Worm (Caenorhabditis elegans) whole organism, L1 larva: ENCODE data around the gene clec-124.
"Not testable (repeated sequence)": the region's sequence is repeated elsewhere in the genome, so short reads cannot be mapped to it uniquely, and the experiment has no call there.

ENCODE experiments used
- C34B4.2 ChIP-seq: sonication (generic microtip); optimal IDR thresholded peaks from 2 replicates; lab custom pipeline; 2017; ENCODE audit warnings: mild to moderate bottlenecking, missing genetic modification characterization, missing compliant biosample characterization
- aha-1 ChIP-seq: fragments of 150-350 bp; optimal IDR thresholded peaks from 2 replicates; lab custom pipeline; 2014; ENCODE audit warnings: missing biosample characterization, missing genetic modification characterization
- aly-2 ChIP-seq: fragments of 150-350 bp; optimal IDR thresholded peaks from 2 replicates; lab custom pipeline; 2014; ENCODE audit warnings: missing biosample characterization, missing genetic modification characterization
- ceh-63 ChIP-seq: fragments of 200-800 bp; sonication (Bioruptor generic); optimal IDR thresholded peaks from 2 replicates; lab custom pipeline; 2018; ENCODE audit warnings: mild to moderate bottlenecking, missing genetic modification characterization, missing compliant biosample characterization
- ceh-8 ChIP-seq: fragments of 200-800 bp; sonication (Bioruptor generic); optimal IDR thresholded peaks from 2 replicates; lab custom pipeline; 2018; ENCODE audit warnings: mild to moderate bottlenecking, missing genetic modification characterization, moderate library complexity, missing compliant biosample characterization
- dsc-1 ChIP-seq: sonication (generic microtip); optimal IDR thresholded peaks from 2 replicates; lab custom pipeline; 2016; ENCODE audit warnings: mild to moderate bottlenecking, missing genetic modification characterization, missing compliant biosample characterization
- efl-3 ChIP-seq: fragments of 200-800 bp; sonication (Bioruptor generic); optimal IDR thresholded peaks from 2 replicates; lab custom pipeline; 2018; ENCODE audit warnings: mild to moderate bottlenecking, missing genetic modification characterization, missing compliant biosample characterization
- egl-13 ChIP-seq: sonication (generic microtip); optimal IDR thresholded peaks from 2 replicates; lab custom pipeline; 2016; ENCODE audit warnings: missing genotype, missing genetic modification reagents, missing genetic modification characterization, missing compliant biosample characterization
- elt-2 ChIP-seq: sonication (generic microtip); optimal IDR thresholded peaks from 2 replicates; lab custom pipeline; 2016; ENCODE audit warnings: missing genetic modification characterization, mild to moderate bottlenecking, inconsistent platforms, missing compliant biosample characterization, missing genetic modification reagents
- ets-5 ChIP-seq: fragments of 200-800 bp; sonication (Bioruptor generic); IDR thresholded peaks from 2 replicates; pipeline ENCODE4 v1.3.6; 2022; ENCODE audit warnings: missing genetic modification characterization, missing compliant biosample characterization
- fkh-10 ChIP-seq: sonication (generic microtip); optimal IDR thresholded peaks from 2 replicates; lab custom pipeline; 2017; ENCODE audit warnings: missing biosample characterization, missing genetic modification reagents, missing genetic modification characterization
- fos-1 ChIP-seq: fragments of 150-350 bp; optimal IDR thresholded peaks from 2 replicates; lab custom pipeline; 2014; ENCODE audit warnings: missing biosample characterization, missing genetic modification characterization
- hlh-17 ChIP-seq: fragments of 200-800 bp; sonication (Bioruptor generic); optimal IDR thresholded peaks from 2 replicates; lab custom pipeline; 2018; ENCODE audit warnings: missing genetic modification characterization, mild to moderate bottlenecking, missing compliant biosample characterization, moderate library complexity, borderline replicate concordance
- hlh-4 ChIP-seq: sonication (generic microtip); optimal IDR thresholded peaks from 2 replicates; lab custom pipeline; 2016; ENCODE audit warnings: mild to moderate bottlenecking, missing genetic modification characterization, missing compliant biosample characterization
- hpl-2 ChIP-seq: fragments of 150-350 bp; optimal IDR thresholded peaks from 2 replicates; lab custom pipeline; 2014; ENCODE audit warnings: missing biosample characterization, missing genetic modification reagents, missing genetic modification characterization
- jun-1 ChIP-seq: fragments of 150-350 bp; optimal IDR thresholded peaks from 2 replicates; lab custom pipeline; 2014; ENCODE audit warnings: missing biosample characterization, missing genetic modification reagents, missing genetic modification characterization
- lin-13 ChIP-seq: fragments of 150-350 bp; optimal IDR thresholded peaks from 2 replicates; lab custom pipeline; 2014; ENCODE audit warnings: missing biosample characterization, missing genetic modification reagents, missing genetic modification characterization
- mef-2 ChIP-seq: fragments of 150-350 bp; optimal IDR thresholded peaks from 2 replicates; lab custom pipeline; 2014; ENCODE audit warnings: missing biosample characterization, missing genetic modification characterization
- nhr-12 ChIP-seq: sonication (generic microtip); optimal IDR thresholded peaks from 2 replicates; lab custom pipeline; 2017; ENCODE audit warnings: missing biosample characterization, missing genetic modification characterization
- nhr-47 ChIP-seq: sonication (generic microtip); optimal IDR thresholded peaks from 2 replicates; lab custom pipeline; 2016; ENCODE audit warnings: mild to moderate bottlenecking, missing genetic modification characterization, moderate library complexity, missing compliant biosample characterization
- nhr-76 ChIP-seq: sonication (generic microtip); optimal IDR thresholded peaks from 2 replicates; lab custom pipeline; 2017; ENCODE audit warnings: missing biosample characterization, missing genetic modification characterization
- nhr-77 ChIP-seq: fragments of 150-350 bp; optimal IDR thresholded peaks from 2 replicates; lab custom pipeline; 2014; ENCODE audit warnings: missing biosample characterization, missing genetic modification characterization
- nhr-85 ChIP-seq: sonication (generic microtip); peaks from one replicate; lab custom pipeline; 2016; ENCODE audit warnings: missing genetic modification characterization, inconsistent platforms, missing compliant biosample characterization
- pax-3 ChIP-seq: fragments of 200-800 bp; sonication (Bioruptor generic); optimal IDR thresholded peaks from 2 replicates; lab custom pipeline; 2018; ENCODE audit warnings: mild to moderate bottlenecking, missing genetic modification characterization, moderate library complexity, missing compliant biosample characterization
- pqm-1 ChIP-seq: sonication (generic microtip); optimal IDR thresholded peaks from 3 replicates; lab custom pipeline; 2017; ENCODE audit warnings: missing biosample characterization, missing genetic modification characterization
- sptf-1 ChIP-seq: fragments of 150-350 bp; optimal IDR thresholded peaks from 2 replicates; lab custom pipeline; 2014; ENCODE audit warnings: missing biosample characterization, missing genetic modification characterization
- tbx-2 ChIP-seq: sonication (generic microtip); optimal IDR thresholded peaks from 2 replicates; lab custom pipeline; 2016; ENCODE audit warnings: missing genetic modification characterization, missing compliant biosample characterization
- unc-98 ChIP-seq: fragments of 200-800 bp; sonication (Bioruptor generic); IDR thresholded peaks from 2 replicates; pipeline ENCODE4 v1.3.6; 2022; ENCODE audit warnings: missing genetic modification characterization, missing compliant biosample characterization
- vab-15 ChIP-seq: sonication (generic microtip); optimal IDR thresholded peaks from 2 replicates; lab custom pipeline; 2017; ENCODE audit warnings: missing genotype, mild to moderate bottlenecking, missing genetic modification characterization, missing compliant biosample characterization
- xbp-1 ChIP-seq: sonication (generic microtip); optimal IDR thresholded peaks from 2 replicates; lab custom pipeline; 2016; ENCODE audit warnings: missing genetic modification characterization, missing compliant biosample characterization

The clec-124 gene

DNA sequence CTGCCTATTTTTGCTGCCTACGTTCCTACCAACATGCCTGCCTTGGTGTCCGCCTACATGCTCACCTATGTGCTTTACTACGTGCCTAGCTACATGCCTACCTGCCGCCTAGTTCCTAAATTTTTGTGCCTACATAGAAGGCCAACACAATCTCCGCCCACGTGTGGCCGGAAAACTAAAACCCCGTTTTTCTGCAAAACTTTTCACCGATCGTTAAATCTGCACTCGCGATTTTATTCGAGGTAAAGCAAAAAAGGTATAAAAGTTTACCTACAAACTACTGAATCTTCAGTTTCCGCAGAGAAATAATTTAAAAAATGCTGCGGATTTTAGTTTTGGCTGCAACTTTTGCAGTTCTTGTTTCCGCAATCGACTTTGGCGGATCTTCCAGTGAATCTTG is at the start of gene clec-124:
Gene clec-124 (plus strand): TSS at position 301 of the 400 bp plus-strand sequence.
- TF ChIP-seq hlh-17 (GFP tag; lab: Kevin White, UChicago) = no peak

DNA sequence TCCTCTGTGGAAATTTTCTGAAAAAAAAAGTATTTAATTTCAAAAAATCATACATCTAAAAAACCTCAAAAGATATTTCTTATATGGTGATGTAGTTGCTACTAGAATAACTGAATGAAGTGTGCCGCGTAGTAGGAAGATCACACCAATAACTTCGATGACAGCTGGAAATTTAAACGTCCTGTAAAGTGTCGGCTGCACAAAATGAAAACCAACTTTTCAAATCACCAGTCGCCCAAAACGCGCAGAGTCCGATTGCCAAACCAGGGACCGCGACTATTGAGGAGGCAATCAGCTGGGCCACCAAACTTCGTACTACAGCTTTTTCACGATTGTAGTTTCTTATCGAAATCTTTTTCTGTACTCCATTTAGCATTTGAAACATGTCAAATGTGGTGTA is 48.3 kb upstream of the clec-124 start, which contains the start of gene sri-48:
Gene sri-48 (minus strand): TSS at position 101 of the 400 bp plus-strand sequence.
- TF ChIP-seq lin-13 (GFP tag; lab: Kevin White, UChicago); xbp-1 (tag; lab: Kevin White, UChicago); aly-2: not testable (repeated sequence)
- TF ChIP-seq, all 84 proteins: peak for 0; not testable (repeated sequence) for 84

ce11 chrII:3202519-3202918 is 47.0 kb upstream of the clec-124 start, which contains the start of gene sri-53:
Gene sri-53 (minus strand): TSS chrII:3202619.
- TF ChIP-seq mef-2 (tag; lab: Kevin White, UChicago) (no peak), ets-5 (no peak), hpl-2 (GFP tag; lab: Kevin White, UChicago) (no peak), nhr-12 (tag; lab: Kevin White, UChicago) (no peak), tbx-2 (tag; lab: Kevin White, UChicago) (no peak), nhr-85 (tag; lab: Kevin White, UChicago) (no peak), ceh-8 (GFP tag; lab: Kevin White, UChicago) (no peak), pax-3 (tag; lab: Kevin White, UChicago) (no peak), jun-1 (tag; lab: Kevin White, UChicago) (no peak), fos-1 (no peak)

DNA sequence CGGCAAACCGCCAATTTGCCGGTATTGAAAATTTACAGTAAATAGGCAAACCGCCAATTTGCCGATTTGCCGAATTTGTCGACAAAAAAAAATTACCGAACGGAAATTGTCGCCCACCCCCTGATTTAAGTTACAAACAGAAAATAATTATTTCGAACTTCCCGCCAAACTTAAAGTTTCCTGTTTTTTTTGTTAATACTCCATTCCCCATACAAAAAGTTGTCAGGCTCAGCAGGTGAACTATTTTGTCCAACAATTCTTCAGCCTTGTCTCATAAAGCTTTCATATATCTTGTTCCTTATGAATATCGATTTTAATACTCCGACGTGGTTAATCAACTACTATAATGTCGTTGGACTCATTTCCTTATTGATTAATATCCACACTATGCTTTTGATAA is 46.1 kb upstream of the clec-124 start, which contains the start of gene sri-50:
Gene sri-50 (plus strand): TSS at position 301 of the 400 bp plus-strand sequence.
- TF ChIP-seq nhr-47 (tag; lab: Kevin White, UChicago) (no peak), egl-13 (tag; lab: Kevin White, UChicago) (no peak), fkh-10 (GFP tag; lab: Kevin White, UChicago) (no peak), sptf-1 (tag; lab: Kevin White, UChicago) (no peak), ceh-63 (GFP tag; lab: Kevin White, UChicago) (no peak), efl-3 (no peak), hlh-4 (tag; lab: Kevin White, UChicago) (no peak), elt-2 (tag; lab: Kevin White, UChicago) (no peak), aly-2 (no peak)

DNA sequence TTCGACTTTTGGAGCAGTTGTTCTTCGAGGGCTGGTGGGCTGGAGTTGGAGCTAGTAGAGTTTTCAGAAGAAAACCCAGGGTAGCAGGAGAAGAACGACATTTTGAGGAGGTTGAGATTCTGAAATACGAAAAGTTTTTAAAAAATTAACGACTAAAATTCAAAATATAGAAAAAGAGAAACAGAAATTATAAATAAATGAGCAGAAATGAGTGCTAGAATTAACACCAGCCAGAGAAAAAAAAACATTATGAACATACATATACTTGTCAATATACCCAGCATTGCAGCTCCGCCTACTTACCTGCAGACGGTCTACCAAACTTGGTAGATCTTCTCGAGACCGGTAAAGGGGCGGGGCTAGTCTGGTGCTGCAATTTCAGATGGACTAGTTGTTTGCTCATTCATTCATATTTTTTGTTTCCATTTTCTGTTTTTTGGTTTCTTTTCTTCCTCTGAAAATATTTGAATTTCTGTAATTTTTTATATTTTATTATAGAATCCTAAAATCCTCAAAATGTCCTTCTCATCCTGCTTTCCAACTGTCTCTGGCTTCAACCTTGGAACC is 43.0 kb upstream of the clec-124 start, which contains the start of the genes ZC239.20 and ZC239.21:
Gene ZC239.20 (minus strand): TSS at position 101 of the 567 bp plus-strand sequence.
Gene ZC239.21 (plus strand): TSS at position 517 of the 567 bp plus-strand sequence.
- TF ChIP-seq unc-98 (GFP tag; lab: Robert Waterston, UW) (no peak), pqm-1 (tag; lab: Kevin White, UChicago) (no peak), fos-1 (no peak), nhr-76 (no peak), aha-1 (tag; lab: Kevin White, UChicago) (no peak), dsc-1 (tag; lab: Kevin White, UChicago) (no peak), hlh-17 (GFP tag; lab: Kevin White, UChicago) (no peak)

DNA sequence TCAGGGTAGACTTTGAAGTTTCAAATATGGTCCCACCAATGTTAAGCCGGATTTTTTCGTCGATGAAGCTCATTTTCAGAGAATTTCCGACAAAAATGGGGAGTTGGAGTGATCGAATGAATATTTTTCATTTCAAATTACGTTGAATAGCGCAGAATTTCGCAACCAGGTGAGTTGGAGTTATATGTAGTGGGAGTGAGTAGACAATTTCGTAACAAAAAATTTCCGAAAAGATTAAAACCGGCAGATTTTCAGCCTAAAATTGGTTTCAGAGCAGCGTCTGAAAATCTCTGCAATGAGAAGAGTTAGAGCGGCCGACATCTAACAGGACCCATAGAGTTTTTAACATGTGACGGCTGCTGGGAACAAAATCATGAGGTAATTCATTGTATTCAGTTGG is 40.8 kb upstream of the clec-124 start, which contains the start of gene sdz-35:
Gene sdz-35 (minus strand): TSS at position 101 of the 400 bp plus-strand sequence.
- no peak for TF ChIP-seq ceh-63 (GFP tag; lab: Kevin White, UChicago)
- TF ChIP-seq nhr-77 (tag; lab: Kevin White, UChicago) = no peak
- no peak for TF ChIP-seq C34B4.2 (tag; lab: Kevin White, UChicago)
- TF ChIP-seq vab-15 (tag; lab: Kevin White, UChicago) = no peak
- TF ChIP-seq egl-13 (tag; lab: Kevin White, UChicago) = no peak
- no peak for TF ChIP-seq fkh-10 (GFP tag; lab: Kevin White, UChicago)
